Worm (Caenorhabditis elegans) whole organism, L1 larva: ENCODE measurements around the gene scav-3.

ENCODE experiments used
- ama-1 ChIP-seq: fragments of 150-350 bp; optimal IDR thresholded peaks from 2 replicates; lab custom pipeline; 2014
- ceh-63 ChIP-seq: fragments of 200-800 bp; sonication (Bioruptor generic); optimal IDR thresholded peaks from 2 replicates; lab custom pipeline; 2018; ENCODE audit warnings: mild to moderate bottlenecking, missing genetic modification characterization, missing compliant biosample characterization
- ceh-82 ChIP-seq, 3 experiments: fragments of 150-350 bp in 1 of 3; sonication (generic microtip) in 2 of 3; optimal IDR thresholded peaks; 2 replicates each; lab custom pipeline; 2014 to 2017; ENCODE audit warnings: missing biosample characterization in 3 of 3, missing genetic modification characterization in 3 of 3
- efl-1 ChIP-seq, 4 experiments: fragments of 150-350 bp; optimal IDR thresholded peaks in 3 of 4; peaks in 1 of 4; 1 replicate in 1 of 4; 2 replicates in 3 of 4; lab custom pipeline; 2014; ENCODE audit warnings: missing biosample characterization in 2 of 4, missing genetic modification characterization in 2 of 4, missing genetic modification reagents in 2 of 4
- jun-1 ChIP-seq: fragments of 150-350 bp; optimal IDR thresholded peaks from 2 replicates; lab custom pipeline; 2014; ENCODE audit warnings: missing biosample characterization, missing genetic modification reagents, missing genetic modification characterization
- lsy-2 ChIP-seq, 2 experiments: fragments of 150-350 bp; optimal IDR thresholded peaks; 2 replicates each; lab custom pipeline; 2014; ENCODE audit warnings: missing biosample characterization in 2 of 2, missing genetic modification characterization in 2 of 2
- nhr-11 ChIP-seq: fragments of 150-350 bp; optimal IDR thresholded peaks from 2 replicates; lab custom pipeline; 2014; ENCODE audit warnings: missing biosample characterization, missing genetic modification characterization
- nhr-237 ChIP-seq: fragments of 150-350 bp; optimal IDR thresholded peaks from 2 replicates; lab custom pipeline; 2014; ENCODE audit warnings: missing biosample characterization, missing genetic modification characterization
- nhr-28 ChIP-seq: fragments of 150-350 bp; optimal IDR thresholded peaks from 2 replicates; lab custom pipeline; 2014; ENCODE audit warnings: missing biosample characterization, missing genetic modification characterization
- nhr-90 ChIP-seq: sonication (generic microtip); optimal IDR thresholded peaks from 2 replicates; lab custom pipeline; 2016; ENCODE audit warnings: mild to moderate bottlenecking, missing genetic modification characterization, missing compliant biosample characterization; ENCODE audit not compliant: poor library complexity
- sptf-1 ChIP-seq: fragments of 150-350 bp; optimal IDR thresholded peaks from 2 replicates; lab custom pipeline; 2014; ENCODE audit warnings: missing biosample characterization, missing genetic modification characterization

DNA sequence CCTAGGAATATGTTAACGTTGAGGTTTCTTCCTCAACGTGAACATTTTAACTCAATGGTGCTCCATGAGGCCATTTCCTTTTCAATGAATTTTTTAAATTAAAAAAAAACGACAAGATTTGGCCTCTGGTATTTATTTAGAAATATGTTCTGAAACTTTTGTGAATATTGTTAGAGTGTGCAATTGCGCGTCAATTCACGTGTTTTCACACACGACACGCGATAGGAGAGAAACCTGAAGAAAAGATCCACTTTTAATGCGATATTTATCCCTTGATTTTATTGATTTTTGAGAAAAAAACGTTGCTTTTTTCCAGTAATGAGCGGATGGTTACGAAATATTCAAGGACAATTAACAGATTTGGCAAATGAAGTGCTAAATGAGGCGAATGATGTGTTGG, 42.6 kb upstream of the scav-3 start, which contains the start of gene sql-1:
- TF ChIP-seq nhr-28 (tag; lab: Kevin White, UChicago) (no peak), efl-1 (optimal IDR thresholded peaks at IDR 0.05; lab: Kevin White, UChicago) (peak; percentile 33 to 44), efl-1 (GFP tag; optimal IDR thresholded peaks at IDR 0.05 in 1 of 2; lab: Kevin White, UChicago) (peak; percentile 46 to 79), sptf-1 (tag; lab: Kevin White, UChicago) (no peak), nhr-237 (no peak), ceh-82 (tag; optimal IDR thresholded peaks at IDR 0.05; lab: Kevin White, UChicago) (no peak), ama-1 (no peak), nhr-90 (tag; lab: Kevin White, UChicago) (no peak), jun-1 (tag; lab: Kevin White, UChicago) (no peak), lsy-2 (tag; optimal IDR thresholded peaks at IDR 0.05; lab: Kevin White, UChicago) (peak; percentile 19 to 47), nhr-11 (no peak), ceh-63 (GFP tag; lab: Kevin White, UChicago) (no peak)
